Worm (Caenorhabditis elegans): ENCODE results near the gene C16C8.14.
"Not testable (repeated sequence)": the region's sequence is repeated elsewhere in the genome, so short reads cannot be mapped to it uniquely, and the experiment has no call there.

Gene C16C8.14

ce11 chrII:3482231-3482630, 32.6 kb downstream of the C16C8.14 start, which contains the start of gene smu-2 (continued):
- TF ChIP-seq ceh-82 (tag; optimal IDR thresholded peaks at IDR 0.05) = no peak

ce11 chrII:3490797-3491196, 41.2 kb downstream of the C16C8.14 start, which contains the start of gene fbxb-112:
Gene fbxb-112 (plus strand): TSS chrII:3491097.
- TF ChIP-seq nfya-1 (tag; optimal IDR thresholded peaks at IDR 0.05; ENCODE audit: insufficient read depth); nhr-43 (tag; optimal IDR thresholded peaks at IDR 0.05; ENCODE audit: poor library complexity, severe bottlenecking); ceh-82 (tag; optimal IDR thresholded peaks at IDR 0.05): not testable (repeated sequence)

- TF ChIP-seq fos-1 (tag; optimal IDR thresholded peaks at IDR 0.05) (no peak), nhr-76 (tag; optimal IDR thresholded peaks at IDR 0.05) (no peak), ztf-4 (tag; optimal IDR thresholded peaks at IDR 0.05) (no peak), elt-1 (tag; optimal IDR thresholded peaks at IDR 0.05) (no peak), nhr-237 (tag; optimal IDR thresholded peaks at IDR 0.05) (no peak), nhr-25 (tag; optimal IDR thresholded peaks at IDR 0.05) (no peak), lin-39 (tag; optimal IDR thresholded peaks at IDR 0.05) (no peak), ZK546.5 (tag; optimal IDR thresholded peaks at IDR 0.05) (no peak), elt-3 (tag; optimal IDR thresholded peaks at IDR 0.05) (no peak), ceh-16 (tag; optimal IDR thresholded peaks at IDR 0.05) (no peak), nhr-67 (tag; optimal IDR thresholded peaks at IDR 0.05) (no peak), egl-27 (tag; optimal IDR thresholded peaks at IDR 0.05) (no peak), lin-15B (tag; optimal IDR thresholded peaks at IDR 0.05) (no peak), hmg-11 (tag; optimal IDR thresholded peaks at IDR 0.05) (no peak), nfya-1 (tag; optimal IDR thresholded peaks at IDR 0.05; ENCODE audit: insufficient read depth) (no peak), fkh-2 (tag; optimal IDR thresholded peaks at IDR 0.05) (no peak), jun-1 (tag; optimal IDR thresholded peaks at IDR 0.05) (no peak), nhr-77 (tag; optimal IDR thresholded peaks at IDR 0.05) (no peak), unc-62 (GFP tag; optimal IDR thresholded peaks at IDR 0.05) (no peak)
Observed at ce11 chrII:3499386-3499785, 49.8 kb downstream of the C16C8.14 start, which contains the start of gene Y49F6B.9. Gene Y49F6B.9 (minus strand): TSS chrII:3499387.

ce11 chrII:3500373-3500772, 50.8 kb downstream of the C16C8.14 start:
- TF ChIP-seq nhr-76 (tag; optimal IDR thresholded peaks at IDR 0.05) (no peak), sea-2 (GFP tag; optimal IDR thresholded peaks at IDR 0.05) (no peak), ceh-9 (tag; optimal IDR thresholded peaks at IDR 0.05) (no peak), eor-1 (tag; optimal IDR thresholded peaks at IDR 0.05) (no peak), nfya-1 (tag; optimal IDR thresholded peaks at IDR 0.05; ENCODE audit: insufficient read depth) (no peak), nhr-25 (tag; optimal IDR thresholded peaks at IDR 0.05) (no peak), tbx-2 (tag; optimal IDR thresholded peaks at IDR 0.05) (no peak), nhr-237 (tag; optimal IDR thresholded peaks at IDR 0.05) (no peak)

Data from whole organism, L3 larva.